Worm (Caenorhabditis elegans) whole organism, L4/young adult: ENCODE data around the gene chtb-1.

Experiments
- W03F9.2 ChIP-seq: fragments of 150-350 bp; optimal IDR thresholded peaks from 2 replicates; lab custom pipeline; 2014; ENCODE audit warnings: missing biosample characterization, missing genetic modification characterization
- dao-5 ChIP-seq: sonication (generic microtip); optimal IDR thresholded peaks from 2 replicates; lab custom pipeline; 2016; ENCODE audit warnings: missing genotype, missing genetic modification characterization, moderate library complexity, missing compliant biosample characterization
- him-1 ChIP-seq: sonication (generic microtip); optimal IDR thresholded peaks from 2 replicates; lab custom pipeline; 2016; ENCODE audit warnings: missing genotype, missing genetic modification reagents, missing genetic modification characterization, missing compliant biosample characterization

DNA sequence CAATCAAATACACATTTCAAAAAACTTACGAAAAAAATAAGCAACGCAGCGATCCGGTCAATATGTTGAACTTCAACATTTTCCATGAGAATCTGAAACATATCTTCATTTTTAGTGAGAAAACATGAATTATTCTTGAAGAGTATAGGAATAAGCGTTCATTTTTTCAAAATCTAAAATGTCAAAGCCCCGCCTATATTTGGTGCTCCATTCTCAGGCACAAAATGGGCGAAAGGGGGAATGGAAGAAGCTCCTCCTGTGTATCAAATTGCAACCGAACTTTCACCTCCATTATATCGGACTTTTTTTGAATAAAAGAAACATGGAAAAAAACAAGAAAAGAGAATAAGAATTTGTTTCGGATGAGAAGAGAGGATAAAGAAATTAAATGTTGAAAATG is 48.7 kb downstream of the chtb-1 start, which contains the start of gene srx-45:
- TF ChIP-seq him-1 (tag; lab: Kevin White, UChicago) (no peak), W03F9.2 (no peak), dao-5 (tag; lab: Kevin White, UChicago) (no peak)
